Fruit fly (Drosophila melanogaster) whole organism, adult: ENCODE measurements around the gene Npc2d.

Experiments used
- CG11617 ChIP-seq: fragments of 200-800 bp; sonication (Bioruptor generic); optimal IDR thresholded peaks from 2 replicates; lab custom pipeline; 2017; ENCODE audit warnings: mild to moderate bottlenecking, missing biosample characterization, missing genetic modification reagents, missing genetic modification characterization
- CG14711 ChIP-seq: fragments of 200-800 bp; sonication (Bioruptor generic); optimal IDR thresholded peaks from 2 replicates; lab custom pipeline; 2018; ENCODE audit warnings: missing biosample characterization, mild to moderate bottlenecking, missing genetic modification characterization, moderate library complexity
- CG33017 ChIP-seq: fragments of 200-800 bp; sonication (Bioruptor generic); optimal IDR thresholded peaks from 2 replicates; lab custom pipeline; 2018; ENCODE audit warnings: missing biosample characterization, mild to moderate bottlenecking, missing genetic modification characterization, moderate library complexity
- CG5204 ChIP-seq: fragments of 200-800 bp; sonication (Bioruptor generic); optimal IDR thresholded peaks from 2 replicates; lab custom pipeline; 2016; ENCODE audit warnings: missing biosample characterization, missing genetic modification characterization
- CG7045 ChIP-seq: fragments of 200-800 bp; sonication (Bioruptor generic); optimal IDR thresholded peaks from 2 replicates; lab custom pipeline; 2017; ENCODE audit warnings: missing biosample characterization, mild to moderate bottlenecking, missing genetic modification characterization
- Clk ChIP-seq: fragments of 200-800 bp; sonication (Bioruptor generic); optimal IDR thresholded peaks from 2 replicates; lab custom pipeline; 2017; ENCODE audit warnings: missing biosample characterization, missing genetic modification characterization
- Crg-1 ChIP-seq: fragments of 200-800 bp; sonication (Bioruptor generic); optimal IDR thresholded peaks from 2 replicates; lab custom pipeline; 2016; ENCODE audit warnings: missing biosample characterization, missing genetic modification characterization
- Hr96 ChIP-seq: fragments of 200-800 bp; sonication (Bioruptor generic); optimal IDR thresholded peaks from 2 replicates; lab custom pipeline; 2016; ENCODE audit warnings: missing biosample characterization, missing genetic modification characterization
- Mnt ChIP-seq: fragments of 200-800 bp; sonication (Bioruptor generic); optimal IDR thresholded peaks from 2 replicates; lab custom pipeline; 2016; ENCODE audit warnings: missing biosample characterization, mild to moderate bottlenecking, missing genetic modification characterization
- bab1 ChIP-seq: fragments of 200-800 bp; sonication (Bioruptor generic); optimal IDR thresholded peaks from 3 replicates; lab custom pipeline; 2019; ENCODE audit warnings: missing biosample characterization, mild to moderate bottlenecking, missing genetic modification characterization, moderate library complexity
- cic ChIP-seq: fragments of 200-800 bp; sonication (Bioruptor generic); optimal IDR thresholded peaks from 2 replicates; lab custom pipeline; 2017; ENCODE audit warnings: missing biosample characterization, mild to moderate bottlenecking, missing genetic modification characterization, moderate library complexity
- kay ChIP-seq: fragments of 200-800 bp; sonication (Bioruptor generic); peaks from one replicate; lab custom pipeline; 2016; ENCODE audit warnings: missing biosample characterization, missing genetic modification characterization, borderline replicate concordance
- pad ChIP-seq: fragments of 200-800 bp; sonication (Bioruptor generic); optimal IDR thresholded peaks from 3 replicates; lab custom pipeline; 2017; ENCODE audit warnings: missing biosample characterization, missing genetic modification characterization, mild to moderate bottlenecking, moderate library complexity, missing genetic modification reagents
- tj ChIP-seq: fragments of 200-800 bp; sonication (Bioruptor generic); optimal IDR thresholded peaks from 3 replicates; lab custom pipeline; 2017; ENCODE audit warnings: missing biosample characterization, mild to moderate bottlenecking, missing genetic modification characterization, moderate library complexity

dm6 chr3R:10045343-10045742, 10.5 kb downstream of the Npc2d start, which contains the start of the genes CG11722 and mtTFB2:
- no peak for TF ChIP-seq kay
- peak; percentile 36 for TF ChIP-seq CG11617 (GFP tag; lab: Kevin White, UChicago)
- TF ChIP-seq CG7045 = no peak
- TF ChIP-seq pad (GFP tag; lab: Kevin White, UChicago) = peak; percentile 21
- TF ChIP-seq CG5204 (GFP tag; lab: Kevin White, UChicago) = no peak
- peak; percentile 68 for TF ChIP-seq bab1 (GFP tag; lab: Kevin White, UChicago)
- no peak for TF ChIP-seq Crg-1
- TF ChIP-seq cic = peak; percentile 9
- TF ChIP-seq Mnt = peak; percentile 2
- TF ChIP-seq CG14711 = peak; percentile 9
- no peak for TF ChIP-seq Hr96
- no peak for TF ChIP-seq Clk
- no peak for TF ChIP-seq tj
- TF ChIP-seq CG33017 (tag; lab: Kevin White, UChicago) = peak; percentile 34
